Worm (Caenorhabditis elegans) whole organism, mixed stage, embryonic: Measurements from ENCODE around the gene F29F11.20.

Source experiments
- bed-3 ChIP-seq: fragments of 200-800 bp; sonication (Bioruptor generic); optimal IDR thresholded peaks from 3 replicates; lab custom pipeline; 2018; ENCODE audit warnings: mild to moderate bottlenecking, missing genetic modification characterization, moderate library complexity, missing compliant biosample characterization
- blmp-1 ChIP-seq: fragments of 150-350 bp; optimal IDR thresholded peaks from 2 replicates; lab custom pipeline; 2014; ENCODE audit warnings: missing biosample characterization, missing genetic modification characterization
- ceh-39 ChIP-seq: fragments of 150-350 bp; optimal IDR thresholded peaks from 2 replicates; lab custom pipeline; 2014; ENCODE audit warnings: missing biosample characterization, missing genetic modification characterization
- ceh-43 ChIP-seq: fragments of 200-800 bp; sonication (Bioruptor generic); optimal IDR thresholded peaks from 2 replicates; lab custom pipeline; 2018; ENCODE audit warnings: mild to moderate bottlenecking, missing genetic modification characterization, moderate library complexity, missing compliant biosample characterization
- ceh-83 ChIP-seq: fragments of 200-800 bp; sonication (Bioruptor generic); optimal IDR thresholded peaks from 2 replicates; lab custom pipeline; 2018; ENCODE audit warnings: mild to moderate bottlenecking, missing genetic modification characterization, missing compliant biosample characterization
- ces-1 ChIP-seq: fragments of 150-350 bp; optimal IDR thresholded peaks from 2 replicates; lab custom pipeline; 2014; ENCODE audit warnings: missing biosample characterization, missing genetic modification reagents, missing genetic modification characterization
- cnd-1 ChIP-seq: fragments of 200-800 bp; sonication (Bioruptor generic); optimal IDR thresholded peaks from 2 replicates; lab custom pipeline; 2018; ENCODE audit warnings: mild to moderate bottlenecking, missing genetic modification characterization, missing compliant biosample characterization
- drap-1 ChIP-seq: fragments of 200-800 bp; sonication (Bioruptor generic); optimal IDR thresholded peaks from 3 replicates; lab custom pipeline; 2018; ENCODE audit warnings: mild to moderate bottlenecking, missing genetic modification characterization, missing compliant biosample characterization
- elt-1 ChIP-seq: sonication (generic microtip); optimal IDR thresholded peaks from 2 replicates; lab custom pipeline; 2017; ENCODE audit warnings: missing genetic modification characterization, mild to moderate bottlenecking, missing compliant biosample characterization, antibody characterized with exemption, moderate library complexity, borderline replicate concordance; ENCODE audit not compliant: insufficient read depth
- elt-3 ChIP-seq: fragments of 150-350 bp; optimal IDR thresholded peaks from 2 replicates; lab custom pipeline; 2014; ENCODE audit warnings: missing biosample characterization, missing genetic modification characterization
- flh-1 ChIP-seq: fragments of 200-800 bp; sonication (Bioruptor generic); optimal IDR thresholded peaks from 2 replicates; lab custom pipeline; 2018; ENCODE audit warnings: mild to moderate bottlenecking, missing genetic modification characterization, moderate library complexity, missing compliant biosample characterization
- ham-2 ChIP-seq: fragments of 200-800 bp; sonication (Bioruptor generic); optimal IDR thresholded peaks from 2 replicates; lab custom pipeline; 2018; ENCODE audit warnings: mild to moderate bottlenecking, missing genetic modification characterization, missing compliant biosample characterization
- lin-13 ChIP-seq: fragments of 150-350 bp; optimal IDR thresholded peaks from 2 replicates; lab custom pipeline; 2014; ENCODE audit warnings: missing biosample characterization, missing genetic modification characterization
- lin-32 ChIP-seq: fragments of 200-800 bp; sonication (Bioruptor generic); optimal IDR thresholded peaks from 2 replicates; lab custom pipeline; 2018; ENCODE audit warnings: mild to moderate bottlenecking, missing genetic modification characterization, missing compliant biosample characterization
- mab-5 ChIP-seq: fragments of 150-350 bp; optimal IDR thresholded peaks from 2 replicates; lab custom pipeline; 2014; ENCODE audit warnings: missing biosample characterization, missing genetic modification characterization
- mep-1 ChIP-seq: fragments of 150-350 bp; optimal IDR thresholded peaks from 2 replicates; lab custom pipeline; 2017; ENCODE audit warnings: missing biosample characterization, missing genetic modification reagents, missing genetic modification characterization, inconsistent platforms
- mls-2 ChIP-seq: sonication (generic microtip); optimal IDR thresholded peaks from 2 replicates; lab custom pipeline; 2016; ENCODE audit warnings: mild to moderate bottlenecking, missing genetic modification characterization, moderate library complexity, missing compliant biosample characterization
- nhr-12 ChIP-seq: fragments of 150-350 bp; optimal IDR thresholded peaks from 2 replicates; lab custom pipeline; 2014; ENCODE audit warnings: missing biosample characterization, missing genetic modification characterization
- nhr-237 ChIP-seq: fragments of 150-350 bp; optimal IDR thresholded peaks from 2 replicates; lab custom pipeline; 2014; ENCODE audit warnings: missing biosample characterization, missing genetic modification characterization
- nhr-28 ChIP-seq: fragments of 150-350 bp; optimal IDR thresholded peaks from 2 replicates; lab custom pipeline; 2014; ENCODE audit warnings: missing biosample characterization, missing genetic modification characterization
- nhr-76 ChIP-seq: sonication (generic microtip); optimal IDR thresholded peaks from 2 replicates; lab custom pipeline; 2017; ENCODE audit warnings: missing biosample characterization, missing genetic modification characterization
- pha-4 ChIP-seq: fragments of 150-350 bp; optimal IDR thresholded peaks from 2 replicates; lab custom pipeline; 2018; ENCODE audit warnings: missing biosample characterization, missing genetic modification reagents, missing genetic modification characterization
- sem-2 ChIP-seq: fragments of 200-800 bp; sonication (Bioruptor generic); optimal IDR thresholded peaks from 2 replicates; lab custom pipeline; 2018; ENCODE audit warnings: mild to moderate bottlenecking, missing genetic modification characterization, missing compliant biosample characterization
- snpc-4 ChIP-seq: fragments of 150-350 bp; optimal IDR thresholded peaks from 2 replicates; lab custom pipeline; 2014; ENCODE audit warnings: missing biosample characterization, missing genetic modification characterization
- sptf-1 ChIP-seq: sonication (generic microtip); optimal IDR thresholded peaks from 2 replicates; lab custom pipeline; 2017; ENCODE audit warnings: mild to moderate bottlenecking, missing genetic modification characterization, moderate library complexity, missing compliant biosample characterization
- unc-120 ChIP-seq: sonication (generic microtip); optimal IDR thresholded peaks from 2 replicates; lab custom pipeline; 2017; ENCODE audit warnings: missing genetic modification characterization, missing compliant biosample characterization; ENCODE audit not compliant: poor library complexity, severe bottlenecking
- unc-39 ChIP-seq: fragments of 150-350 bp; optimal IDR thresholded peaks from 2 replicates; lab custom pipeline; 2014; ENCODE audit warnings: missing biosample characterization, missing genetic modification characterization
- unc-62 ChIP-seq: fragments of 150-350 bp; optimal IDR thresholded peaks from 2 replicates; lab custom pipeline; 2014; ENCODE audit warnings: missing biosample characterization, missing genetic modification reagents, missing genetic modification characterization
- zip-8 ChIP-seq: fragments of 150-350 bp; optimal IDR thresholded peaks from 2 replicates; lab custom pipeline; 2014; ENCODE audit warnings: missing biosample characterization, missing genetic modification characterization
- ztf-11 ChIP-seq: fragments of 150-350 bp; optimal IDR thresholded peaks from 2 replicates; lab custom pipeline; 2014; ENCODE audit warnings: missing biosample characterization, missing genetic modification characterization

F29F11.20 gene

DNA sequence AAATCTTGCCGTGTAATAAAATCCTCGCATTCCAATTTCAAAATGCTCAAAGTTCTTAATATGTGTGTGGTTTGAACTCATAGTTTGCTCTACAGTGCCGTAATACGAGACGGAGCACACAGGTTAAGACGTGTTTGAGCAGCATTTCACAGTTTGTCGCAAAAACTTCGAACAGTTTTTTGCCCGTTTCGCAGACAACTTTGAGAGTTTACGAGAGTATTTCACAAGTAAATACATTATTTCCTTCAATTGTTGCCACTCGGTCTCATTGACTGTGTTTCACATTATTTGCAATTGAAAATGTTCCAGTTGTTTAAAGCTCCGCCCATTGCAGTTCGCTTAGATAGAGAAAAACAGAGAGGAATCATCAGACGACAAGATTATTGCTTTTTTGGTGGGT is at the start of gene F29F11.20:
Gene F29F11.20, plus strand, starts transcription at position 301 of the 400 bp plus-strand sequence.
- TF ChIP-seq nhr-12 (no peak), ztf-11 (tag; lab: Kevin White, UChicago) (no peak), unc-120 (tag; lab: Kevin White, UChicago) (no peak)

DNA sequence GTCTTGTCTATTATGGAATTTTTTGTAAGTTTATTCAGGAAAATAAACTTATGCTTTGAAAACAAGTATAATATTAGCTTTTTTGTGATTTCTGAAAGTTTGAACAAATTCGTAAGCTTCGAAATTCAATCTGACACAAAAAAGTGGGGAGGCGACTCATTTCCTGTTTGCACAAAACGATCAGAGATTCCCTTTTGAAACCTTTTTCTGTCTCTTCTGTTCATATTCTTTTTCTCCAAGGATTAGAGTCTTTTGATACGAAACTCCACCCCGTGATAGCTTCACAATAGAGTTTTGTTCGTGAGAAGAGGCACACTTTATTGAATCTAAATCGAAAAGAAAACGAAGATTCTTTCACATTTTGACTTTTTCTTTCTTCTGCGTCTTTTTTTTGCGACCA is 46.7 kb upstream of the F29F11.20 start:
- TF ChIP-seq ces-1 (GFP tag; lab: Kevin White, UChicago) (peak; percentile 9), nhr-237 (tag; lab: Kevin White, UChicago) (no peak), lin-13 (tag; lab: Kevin White, UChicago) (no peak)

DNA sequence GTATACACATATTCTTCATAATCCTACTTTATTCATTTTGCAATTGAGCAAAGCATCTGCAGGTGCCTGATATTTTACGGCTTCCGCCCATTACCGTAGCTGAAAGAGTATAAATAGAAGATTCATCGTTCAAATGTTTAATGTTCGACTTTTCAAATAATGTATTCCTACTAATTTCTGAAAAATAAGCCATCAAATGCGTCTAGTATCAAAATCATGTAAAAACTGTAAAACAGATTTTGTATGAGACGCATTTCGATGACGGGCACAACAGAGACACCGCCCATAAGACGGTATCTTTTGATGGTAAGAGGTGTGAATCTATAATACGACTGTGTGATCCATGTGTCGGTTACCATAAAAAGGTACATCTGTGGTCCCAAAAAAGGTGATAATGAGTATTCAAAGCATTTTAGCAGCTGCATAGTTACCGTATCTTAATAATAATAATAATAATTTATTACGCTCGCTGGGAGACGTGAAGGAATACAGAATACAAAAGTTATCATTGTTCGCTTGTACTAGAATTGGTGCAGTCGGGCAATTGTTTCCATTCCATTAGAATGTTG is 40.6 kb upstream of the F29F11.20 start, which contains the start of the genes C32C4.3 and C32C4.16:
Gene C32C4.3, minus strand, starts transcription at position 101 of the 569 bp plus-strand sequence.
Gene C32C4.16, plus strand, starts transcription at position 519 of the 569 bp plus-strand sequence.
- no peak for TF ChIP-seq nhr-76 (tag; lab: Kevin White, UChicago)
- no peak for TF ChIP-seq unc-62
- no peak for TF ChIP-seq lin-13 (tag; lab: Kevin White, UChicago)
- TF ChIP-seq mls-2 (tag; lab: Kevin White, UChicago), result no peak
- TF ChIP-seq drap-1 (GFP tag; lab: Kevin White, UChicago), result no peak
- no peak for TF ChIP-seq nhr-237 (tag; lab: Kevin White, UChicago)
- TF ChIP-seq sem-2 (GFP tag; lab: Kevin White, UChicago), result no peak
- TF ChIP-seq unc-39 (tag; lab: Kevin White, UChicago), result no peak
- no peak for TF ChIP-seq sptf-1

DNA sequence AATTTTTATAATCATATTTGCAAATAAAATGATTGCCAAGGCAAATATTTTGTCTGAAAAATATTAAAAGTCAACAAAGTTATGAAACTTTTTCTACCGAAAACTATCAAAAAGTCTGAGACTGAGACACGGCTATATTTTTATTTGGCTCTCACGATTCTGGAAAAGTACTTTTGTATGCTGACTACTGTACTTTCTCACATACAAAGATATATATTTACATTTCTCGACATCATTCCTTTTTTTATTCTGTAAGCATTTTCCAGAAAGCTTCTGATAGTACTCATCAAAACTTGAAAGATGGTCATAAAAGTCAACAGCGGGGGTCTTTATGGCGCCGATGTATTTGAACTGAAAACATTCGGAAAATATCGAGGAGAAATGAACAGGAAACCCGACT is 39.6 kb upstream of the F29F11.20 start, which contains the start of gene aqp-6:
Gene aqp-6, plus strand, starts transcription at position 301 of the 400 bp plus-strand sequence.
- TF ChIP-seq ceh-83 (GFP tag; lab: Kevin White, UChicago) (no peak), sptf-1 (no peak), mep-1 (tag; lab: Kevin White, UChicago) (no peak), elt-1 (no peak)
- TF ChIP-seq, all 35 proteins: peak for 0

DNA sequence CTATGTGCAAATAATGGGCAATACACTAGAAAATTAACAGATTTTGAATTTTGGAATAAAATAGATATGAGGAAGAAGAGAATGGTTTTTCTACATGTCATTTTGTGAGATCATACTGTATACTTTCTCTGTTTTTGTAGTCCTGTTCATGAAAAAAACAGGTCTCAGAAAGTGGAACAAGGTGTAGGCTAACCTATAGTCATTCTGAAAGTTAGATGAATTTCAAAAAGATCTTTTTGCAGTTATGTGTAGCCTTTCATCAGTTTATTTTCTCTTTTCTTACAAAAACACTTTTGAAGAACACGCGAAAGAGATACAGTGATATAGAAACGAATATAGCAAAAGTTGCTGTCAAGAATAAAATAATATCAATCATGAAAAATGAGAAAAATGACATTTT is 33.5 kb upstream of the F29F11.20 start, which contains the start of gene ugt-35:
Gene ugt-35, minus strand, starts transcription at position 101 of the 400 bp plus-strand sequence.
- TF ChIP-seq lin-32 (no peak), ham-2 (GFP tag; lab: Kevin White, UChicago) (no peak), ceh-83 (GFP tag; lab: Kevin White, UChicago) (no peak), mab-5 (tag; lab: Kevin White, UChicago) (no peak), nhr-76 (tag; lab: Kevin White, UChicago) (no peak), ceh-39 (tag; lab: Kevin White, UChicago) (no peak), unc-39 (tag; lab: Kevin White, UChicago) (no peak), flh-1 (GFP tag; lab: Kevin White, UChicago) (no peak), elt-1 (no peak), zip-8 (tag; lab: Kevin White, UChicago) (no peak), sptf-1 (no peak), nhr-28 (no peak), ztf-11 (tag; lab: Kevin White, UChicago) (no peak), mep-1 (tag; lab: Kevin White, UChicago) (no peak), nhr-12 (no peak), blmp-1 (tag; lab: Kevin White, UChicago) (no peak), cnd-1 (tag; lab: Kevin White, UChicago) (no peak), drap-1 (GFP tag; lab: Kevin White, UChicago) (no peak), elt-3 (tag; lab: Kevin White, UChicago) (no peak), ceh-43 (no peak)

DNA sequence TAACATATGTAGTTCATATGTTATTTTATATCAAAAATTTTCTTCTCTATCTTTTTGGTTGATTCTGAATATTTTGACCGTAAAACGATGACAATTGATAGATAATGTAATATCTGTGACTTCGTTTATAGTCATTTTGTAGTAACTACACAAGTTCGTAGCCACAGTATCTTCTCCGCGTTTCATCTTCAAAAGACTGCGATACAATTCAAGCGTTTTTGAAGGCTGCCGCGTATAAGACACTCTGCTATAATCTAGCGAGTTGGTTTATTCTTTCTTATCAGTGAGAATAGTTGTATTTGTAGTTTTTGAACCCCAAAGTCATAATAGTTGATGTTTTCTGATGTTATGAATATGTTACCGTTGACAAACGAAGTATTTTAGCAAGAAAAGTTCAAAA is 30.7 kb upstream of the F29F11.20 start, which contains the start of gene ugt-34:
Gene ugt-34, minus strand, starts transcription at position 21 of the 400 bp plus-strand sequence.
- TF ChIP-seq zip-8 (tag; lab: Kevin White, UChicago) (no peak), snpc-4 (tag; lab: Kevin White, UChicago) (no peak), ceh-39 (tag; lab: Kevin White, UChicago) (no peak), ces-1 (GFP tag; lab: Kevin White, UChicago) (no peak), nhr-76 (tag; lab: Kevin White, UChicago) (no peak), sem-2 (GFP tag; lab: Kevin White, UChicago) (no peak), bed-3 (GFP tag; lab: Kevin White, UChicago) (no peak), unc-62 (no peak), ham-2 (GFP tag; lab: Kevin White, UChicago) (no peak), mep-1 (tag; lab: Kevin White, UChicago) (no peak), flh-1 (GFP tag; lab: Kevin White, UChicago) (no peak), blmp-1 (tag; lab: Kevin White, UChicago) (no peak), unc-120 (tag; lab: Kevin White, UChicago) (no peak), elt-1 (no peak), pha-4 (tag; lab: Kevin White, UChicago) (no peak), nhr-12 (no peak), nhr-28 (no peak)
